Worm (Caenorhabditis elegans): ENCODE results near the gene K11H12.7.

Gene K11H12.7

ce11 chrIV:622989-623388, 42.3 kb upstream of the K11H12.7 start:
- no peak for TF ChIP-seq unc-62 (GFP tag; optimal IDR thresholded peaks at IDR 0.05)
- TF ChIP-seq ztf-4 (tag; optimal IDR thresholded peaks at IDR 0.05): no peak
- TF ChIP-seq ama-1 (optimal IDR thresholded peaks at IDR 0.05): no peak
- TF ChIP-seq elt-3 (tag; optimal IDR thresholded peaks at IDR 0.05): no peak
- TF ChIP-seq sma-9 (GFP tag; optimal IDR thresholded peaks at IDR 0.05): no peak
- no peak for TF ChIP-seq sma-9 (tag; optimal IDR thresholded peaks at IDR 0.05)
- TF ChIP-seq mab-5 (tag; optimal IDR thresholded peaks at IDR 0.05): no peak
- TF ChIP-seq lsy-2 (tag; optimal IDR thresholded peaks at IDR 0.05): no peak
- TF ChIP-seq nhr-129 (tag; optimal IDR thresholded peaks at IDR 0.05): no peak
- no peak for TF ChIP-seq peb-1 (tag; optimal IDR thresholded peaks at IDR 0.05)
- no peak for TF ChIP-seq ztf-11 (tag; optimal IDR thresholded peaks at IDR 0.05)
- no peak for TF ChIP-seq mbf-1 (tag; optimal IDR thresholded peaks at IDR 0.05)
- TF ChIP-seq nhr-77 (tag; optimal IDR thresholded peaks at IDR 0.05): no peak
- no peak for TF ChIP-seq sma-3 (GFP tag; optimal IDR thresholded peaks at IDR 0.05)
- TF ChIP-seq Y55F3AM.14 (GFP tag; optimal IDR thresholded peaks at IDR 0.05): no peak
- TF ChIP-seq alr-1 (tag; optimal IDR thresholded peaks at IDR 0.05): no peak
- TF ChIP-seq nhr-12 (tag; optimal IDR thresholded peaks at IDR 0.05): no peak
- TF ChIP-seq ceh-16 (tag; optimal IDR thresholded peaks at IDR 0.05): no peak
- TF ChIP-seq ceh-82 (tag; optimal IDR thresholded peaks at IDR 0.05): no peak
- no peak for TF ChIP-seq nhr-21 (tag; optimal IDR thresholded peaks at IDR 0.05)

DNA sequence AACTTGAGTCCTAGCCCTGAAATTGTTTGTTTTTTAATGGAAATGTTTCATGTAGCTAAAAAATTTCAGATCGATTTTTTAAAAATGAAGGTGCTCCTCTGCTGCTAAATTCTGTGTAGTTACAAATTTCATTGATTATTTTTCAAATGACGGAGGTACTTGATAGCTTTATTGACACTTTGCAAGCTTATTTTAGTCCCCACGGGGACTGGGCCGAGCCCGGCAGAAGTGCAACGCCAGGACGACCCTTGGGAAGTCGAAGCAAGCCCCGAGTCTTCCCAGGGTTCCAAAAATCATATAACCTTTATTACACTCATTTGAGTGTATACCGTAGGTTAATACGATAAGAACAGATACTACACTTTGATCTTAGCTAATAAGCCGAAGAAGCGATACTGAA, 41.4 kb upstream of the K11H12.7 start:
- TF ChIP-seq nhr-23 (tag; optimal IDR thresholded peaks at IDR 0.05) (no peak), ztf-4 (tag; optimal IDR thresholded peaks at IDR 0.05) (no peak), R02D3.7 (tag; optimal IDR thresholded peaks at IDR 0.05) (no peak), F13H6.1 (tag; optimal IDR thresholded peaks at IDR 0.05) (no peak), nhr-25 (tag; optimal IDR thresholded peaks at IDR 0.05) (no peak), elt-1 (tag; optimal IDR thresholded peaks at IDR 0.05) (no peak), unc-39 (tag; optimal IDR thresholded peaks at IDR 0.05) (no peak), C34F6.9 (tag; optimal IDR thresholded peaks at IDR 0.05) (no peak)

DNA sequence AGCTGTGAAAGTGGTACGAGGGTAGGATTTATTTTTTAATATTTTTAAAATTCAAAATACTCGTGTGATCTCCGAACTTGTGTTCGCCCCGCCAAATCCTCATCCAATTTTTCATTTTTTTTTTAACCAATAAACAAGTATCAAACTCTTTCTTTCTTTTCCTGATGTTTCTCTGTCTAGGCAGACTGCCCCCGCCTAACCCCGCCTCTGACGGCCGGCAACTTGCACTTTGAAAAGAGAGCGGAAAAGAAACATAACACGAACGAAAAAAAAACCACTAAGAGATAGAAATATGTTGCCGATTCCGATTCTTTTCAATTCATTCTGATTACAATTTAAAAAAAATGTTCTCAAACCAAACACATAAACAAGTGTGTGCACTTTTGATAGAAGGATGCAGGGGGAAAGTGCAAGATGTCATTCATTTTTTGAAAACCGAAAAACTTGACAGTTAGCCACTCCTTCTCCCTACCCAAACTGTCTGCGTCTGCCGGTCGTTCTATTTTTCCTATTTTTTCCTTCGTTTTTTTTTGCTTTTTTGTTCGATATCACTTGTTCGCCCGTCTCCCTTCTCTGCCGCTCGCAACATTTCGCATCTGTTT, 39.3 kb upstream of the K11H12.7 start:
- TF ChIP-seq snpc-4 (tag; optimal IDR thresholded peaks at IDR 0.05) (no peak), nhr-21 (tag; optimal IDR thresholded peaks at IDR 0.05) (no peak), egl-27 (tag; optimal IDR thresholded peaks at IDR 0.05) (no peak), elt-1 (tag; optimal IDR thresholded peaks at IDR 0.05) (no peak), nhr-10 (tag; optimal IDR thresholded peaks at IDR 0.05) (no peak), sem-4 (tag; optimal IDR thresholded peaks at IDR 0.05) (no peak)

ce11 chrIV:627237-627636, 38.1 kb upstream of the K11H12.7 start, which contains the start of gene nhr-76:
Gene nhr-76, plus strand, starts transcription at chrIV:627537.
- TF ChIP-seq mdl-1 (tag; optimal IDR thresholded peaks at IDR 0.05) (no peak), dmd-4 (tag; optimal IDR thresholded peaks at IDR 0.05) (no peak), crh-2 (tag; optimal IDR thresholded peaks at IDR 0.05) (no peak)

DNA sequence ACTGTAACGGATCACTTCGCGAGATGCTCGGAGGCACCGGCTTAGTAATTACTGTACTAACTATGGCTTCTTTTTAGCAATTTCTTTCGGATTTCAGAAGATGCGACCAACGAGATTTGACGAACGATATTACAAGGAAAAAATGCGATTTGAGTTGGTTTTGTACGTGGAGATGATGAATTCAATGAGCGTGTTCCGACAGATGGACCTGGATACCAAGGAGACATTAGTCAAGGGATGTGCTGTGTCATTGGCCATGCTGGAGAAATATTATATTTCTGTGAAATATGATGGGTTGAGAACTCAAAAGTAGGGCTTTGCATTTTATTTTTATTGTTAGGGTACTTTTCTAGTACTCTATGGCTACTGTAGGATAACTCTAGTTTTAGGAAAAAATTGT, 34.7 kb upstream of the K11H12.7 start:
- TF ChIP-seq alr-1 (tag; optimal IDR thresholded peaks at IDR 0.05): no peak
- no peak for TF ChIP-seq lin-11 (tag; optimal IDR thresholded peaks at IDR 0.05)

- no peak for TF ChIP-seq ztf-4 (tag; optimal IDR thresholded peaks at IDR 0.05)
- TF ChIP-seq nhr-6 (tag; optimal IDR thresholded peaks at IDR 0.05): no peak
- no peak for TF ChIP-seq nhr-21 (tag; optimal IDR thresholded peaks at IDR 0.05)
- no peak for TF ChIP-seq ceh-82 (tag; optimal IDR thresholded peaks at IDR 0.05)
- no peak for TF ChIP-seq crh-2 (tag; optimal IDR thresholded peaks at IDR 0.05)
- no peak for TF ChIP-seq ceh-16 (tag; optimal IDR thresholded peaks at IDR 0.05)
- no peak for TF ChIP-seq mbf-1 (tag; optimal IDR thresholded peaks at IDR 0.05)
- TF ChIP-seq mdl-1 (tag; optimal IDR thresholded peaks at IDR 0.05): no peak
- no peak for TF ChIP-seq lin-11 (tag; optimal IDR thresholded peaks at IDR 0.05)
- TF ChIP-seq fos-1 (tag; optimal IDR thresholded peaks at IDR 0.05): no peak
- no peak for TF ChIP-seq zag-1 (tag; optimal IDR thresholded peaks at IDR 0.05)
- TF ChIP-seq unc-39 (tag; optimal IDR thresholded peaks at IDR 0.05): no peak
- no peak for TF ChIP-seq ZK546.5 (tag; optimal IDR thresholded peaks at IDR 0.05)
- TF ChIP-seq mab-5 (tag; optimal IDR thresholded peaks at IDR 0.05): no peak
- no peak for TF ChIP-seq nhr-12 (tag; optimal IDR thresholded peaks at IDR 0.05)
- TF ChIP-seq unc-62 (GFP tag; optimal IDR thresholded peaks at IDR 0.05): no peak
- no peak for TF ChIP-seq R02D3.7 (tag; optimal IDR thresholded peaks at IDR 0.05)
Observed at ce11 chrIV:631869-632268, 33.5 kb upstream of the K11H12.7 start.

All from whole organism, L2 larva.